Fruit fly (Drosophila melanogaster): ENCODE results near the gene CG9018.

- TF ChIP-seq usp (GFP tag; optimal IDR thresholded peaks at IDR 0.05) (no peak), tai (GFP tag; optimal IDR thresholded peaks at IDR 0.05) (no peak), fru (GFP tag; optimal IDR thresholded peaks at IDR 0.05) (no peak), Abd-B (GFP tag; optimal IDR thresholded peaks at IDR 0.05) (no peak), ey (GFP tag; optimal IDR thresholded peaks at IDR 0.05) (no peak)
Observed at dm6 chr3L:2256422-2257172, 19.7 kb upstream of the CG9018 start.

All from whole organism, wandering third instar larva.